Worm (Caenorhabditis elegans): ENCODE data around the gene B0244.17.

DNA sequence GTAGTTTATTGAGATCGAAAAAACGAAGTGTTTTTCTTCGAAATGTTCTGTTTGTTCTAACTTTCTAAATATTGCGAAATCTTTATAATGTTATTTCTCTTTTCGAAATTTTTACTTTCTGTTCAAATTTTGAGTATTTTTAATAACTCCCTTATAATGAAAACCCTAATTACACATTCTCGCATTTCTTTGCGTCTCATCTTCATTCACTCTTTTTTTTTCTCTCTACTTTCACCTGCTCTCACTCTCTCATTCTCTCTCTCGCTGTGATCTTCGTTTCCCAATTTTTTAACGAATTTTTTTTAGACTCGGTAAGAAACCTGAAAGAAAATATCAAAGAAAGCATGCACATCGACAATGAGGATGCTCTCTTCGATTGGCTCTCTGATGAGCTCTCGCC, 21.8 kb upstream of the B0244.17 start, which contains the start of gene rbm-26:
- TF ChIP-seq alr-1 (tag; optimal IDR thresholded peaks at IDR 0.05) (no peak), crh-2 (tag; optimal IDR thresholded peaks at IDR 0.05) (no peak), fos-1 (tag; optimal IDR thresholded peaks at IDR 0.05) (no peak), blmp-1 (tag; optimal IDR thresholded peaks at IDR 0.05; ENCODE audit: insufficient read depth) (no peak), snpc-4 (tag; optimal IDR thresholded peaks at IDR 0.05) (no peak), nhr-237 (tag; optimal IDR thresholded peaks at IDR 0.05) (no peak), dmd-4 (tag; optimal IDR thresholded peaks at IDR 0.05) (no peak), nhr-77 (tag; optimal IDR thresholded peaks at IDR 0.05) (no peak)
